Fruit fly (Drosophila melanogaster) whole organism, embryonic: ENCODE measurements around the gene CG32032.

Experiments used
- Abd-B ChIP-seq: fragments of 200-800 bp; sonication (Bioruptor generic); optimal IDR thresholded peaks from 2 replicates; lab custom pipeline; 2018; ENCODE audit warnings: missing biosample characterization, mild to moderate bottlenecking, missing genetic modification characterization, moderate library complexity
- CG1024 ChIP-seq: fragments of 200-800 bp; sonication (Bioruptor generic); IDR thresholded peaks from 2 replicates; pipeline ENCODE4 v1.3.6; 2022; ENCODE audit warnings: missing biosample characterization, missing genetic modification characterization
- CG11504 ChIP-seq: fragments of 200-800 bp; sonication (Bioruptor generic); optimal IDR thresholded peaks from 3 replicates; lab custom pipeline; 2019; ENCODE audit warnings: missing biosample characterization, mild to moderate bottlenecking, missing genetic modification characterization, moderate library complexity
- CG13424 ChIP-seq: fragments of 200-800 bp; sonication (Bioruptor generic); optimal IDR thresholded peaks from 2 replicates; lab custom pipeline; 2019; ENCODE audit warnings: missing biosample characterization, mild to moderate bottlenecking, missing genetic modification characterization, moderate library complexity
- CG14014 ChIP-seq: fragments of 200-800 bp; sonication (Bioruptor generic); IDR thresholded peaks from 2 replicates; pipeline ENCODE4 v1.3.6; 2022; ENCODE audit warnings: missing biosample characterization, missing genetic modification characterization
- CG14860 ChIP-seq: fragments of 200-800 bp; sonication (Bioruptor generic); IDR thresholded peaks from 3 replicates; pipeline ENCODE4 v1.3.6; 2022; ENCODE audit warnings: missing biosample characterization, missing genetic modification characterization; ENCODE audit not compliant: partially characterized antibody
- CG15479 ChIP-seq: fragments of 200-800 bp; sonication (Bioruptor generic); optimal IDR thresholded peaks from 3 replicates; lab custom pipeline; 2019; ENCODE audit warnings: missing biosample characterization, mild to moderate bottlenecking, missing genetic modification characterization, moderate library complexity
- CG15514 ChIP-seq: fragments of 200-800 bp; sonication (Bioruptor generic); optimal IDR thresholded peaks from 3 replicates; lab custom pipeline; 2017; ENCODE audit warnings: missing biosample characterization, missing genetic modification characterization, mild to moderate bottlenecking, moderate library complexity, missing genetic modification reagents
- CG17359 ChIP-seq: fragments of 200-800 bp; sonication (Bioruptor generic); optimal IDR thresholded peaks from 3 replicates; lab custom pipeline; 2018; ENCODE audit warnings: missing biosample characterization, mild to moderate bottlenecking, missing genetic modification characterization, moderate library complexity
- CG17612 ChIP-seq: fragments of 200-800 bp; sonication (Bioruptor generic); IDR thresholded peaks from 2 replicates; pipeline ENCODE4 v1.3.6; 2022; ENCODE audit warnings: missing biosample characterization, missing genetic modification characterization
- CG17802 ChIP-seq: fragments of 200-800 bp; sonication (Bioruptor generic); optimal IDR thresholded peaks from 2 replicates; lab custom pipeline; 2018; ENCODE audit warnings: missing biosample characterization, mild to moderate bottlenecking, missing genetic modification characterization, moderate library complexity
- CG18764 ChIP-seq: fragments of 200-800 bp; sonication (Bioruptor generic); optimal IDR thresholded peaks from 3 replicates; lab custom pipeline; 2016; ENCODE audit warnings: missing biosample characterization, missing genetic modification characterization
- CG30020 ChIP-seq: fragments of 200-800 bp; optimal IDR thresholded peaks from 2 replicates; lab custom pipeline; 2019; ENCODE audit warnings: missing biosample characterization, mild to moderate bottlenecking, missing genetic modification characterization, moderate library complexity
- CG3163 ChIP-seq: fragments of 200-800 bp; sonication (Bioruptor generic); optimal IDR thresholded peaks from 3 replicates; lab custom pipeline; 2016; ENCODE audit warnings: missing biosample characterization, missing genetic modification characterization
- CG32767 ChIP-seq: fragments of 200-800 bp; sonication (Bioruptor generic); IDR thresholded peaks from 2 replicates; pipeline ENCODE4 v1.3.6; 2022; ENCODE audit warnings: missing biosample characterization, missing genetic modification characterization
- CG43689 ChIP-seq: fragments of 200-800 bp; sonication (Bioruptor generic); IDR thresholded peaks from 2 replicates; pipeline ENCODE4 v1.3.6; 2022; ENCODE audit warnings: missing biosample characterization, missing genetic modification characterization
- CG6254 ChIP-seq: fragments of 200-800 bp; sonication (Bioruptor generic); optimal IDR thresholded peaks from 3 replicates; lab custom pipeline; 2017; ENCODE audit warnings: mild to moderate bottlenecking, missing biosample characterization, missing genetic modification reagents, missing genetic modification characterization
- CG6683 ChIP-seq: fragments of 200-800 bp; sonication (Bioruptor generic); optimal IDR thresholded peaks from 2 replicates; lab custom pipeline; 2017; ENCODE audit warnings: missing biosample characterization, mild to moderate bottlenecking, missing genetic modification characterization, missing genetic modification reagents
- CG8281 ChIP-seq: fragments of 200-800 bp; sonication (Bioruptor generic); optimal IDR thresholded peaks from 2 replicates; lab custom pipeline; 2018; ENCODE audit warnings: missing biosample characterization, mild to moderate bottlenecking, missing genetic modification characterization, moderate library complexity
- CG8944 ChIP-seq: fragments of 200-800 bp; sonication (Bioruptor generic); optimal IDR thresholded peaks from 3 replicates; lab custom pipeline; 2016; ENCODE audit warnings: missing biosample characterization, missing genetic modification characterization
- CTCF ChIP-seq: fragments of 200-800 bp; sonication (Bioruptor generic); optimal IDR thresholded peaks from 2 replicates; lab custom pipeline; 2017; ENCODE audit warnings: missing biosample characterization, mild to moderate bottlenecking, missing genetic modification characterization, moderate library complexity
- Doc3 ChIP-seq: fragments of 200-800 bp; sonication (Bioruptor generic); IDR thresholded peaks from 3 replicates; pipeline ENCODE4 v1.3.6; 2022; ENCODE audit warnings: missing biosample characterization, missing genetic modification characterization; ENCODE audit not compliant: partially characterized antibody
- Dref ChIP-seq: fragments of 200-800 bp; sonication (Bioruptor generic); IDR thresholded peaks from 2 replicates; pipeline ENCODE4 v1.3.6; 2022; ENCODE audit warnings: missing biosample characterization, missing genetic modification characterization
- Hey ChIP-seq: fragments of 200-800 bp; sonication (Bioruptor generic); optimal IDR thresholded peaks from 3 replicates; lab custom pipeline; 2018; ENCODE audit warnings: missing biosample characterization, mild to moderate bottlenecking, missing genetic modification characterization
- HmgZ ChIP-seq: fragments of 200-800 bp; sonication (Bioruptor generic); optimal IDR thresholded peaks from 2 replicates; lab custom pipeline; 2018; ENCODE audit warnings: missing biosample characterization, mild to moderate bottlenecking, missing genetic modification characterization
- Jarid2 ChIP-seq: fragments of 200-800 bp; sonication (Bioruptor generic); optimal IDR thresholded peaks from 3 replicates; lab custom pipeline; 2017; ENCODE audit warnings: mild to moderate bottlenecking, missing biosample characterization, missing genetic modification reagents, missing genetic modification characterization
- Med ChIP-seq: fragments of 200-800 bp; sonication (Bioruptor generic); peaks from one replicate; lab custom pipeline; 2016; ENCODE audit warnings: missing biosample characterization, missing genetic modification characterization, mild to moderate bottlenecking, inconsistent platforms, moderate library complexity
- NfI ChIP-seq: fragments of 200-800 bp; sonication (Bioruptor generic); optimal IDR thresholded peaks from 3 replicates; lab custom pipeline; 2018; ENCODE audit warnings: missing biosample characterization, mild to moderate bottlenecking, missing genetic modification characterization, moderate library complexity
- Oaz ChIP-seq: fragments of 200-800 bp; sonication (Bioruptor generic); IDR thresholded peaks from 2 replicates; pipeline ENCODE4 v1.3.6; 2022; ENCODE audit warnings: missing biosample characterization, missing genetic modification characterization
- Ptx1 ChIP-seq: fragments of 200-800 bp; sonication (Bioruptor generic); IDR thresholded peaks from 2 replicates; pipeline ENCODE4 v1.3.6; 2022; ENCODE audit warnings: missing biosample characterization, missing genetic modification characterization
- Side ChIP-seq: fragments of 200-800 bp; sonication (Bioruptor generic); optimal IDR thresholded peaks from 2 replicates; lab custom pipeline; 2016; ENCODE audit warnings: missing biosample characterization, missing genetic modification characterization
- Sin3A ChIP-seq: fragments of >200 bp; optimal IDR thresholded peaks from 2 replicates; lab custom pipeline; 2018
- bcd ChIP-seq: fragments of 200-800 bp; sonication (Bioruptor generic); optimal IDR thresholded peaks from 2 replicates; lab custom pipeline; 2017; ENCODE audit warnings: missing biosample characterization, mild to moderate bottlenecking, missing genetic modification characterization
- crp ChIP-seq, 2 experiments: fragments of 200-800 bp; sonication (Bioruptor generic); optimal IDR thresholded peaks; 2 replicates in 1 of 2; 3 replicates in 1 of 2; lab custom pipeline; 2017; ENCODE audit warnings: missing biosample characterization in 2 of 2, missing genetic modification characterization in 2 of 2, mild to moderate bottlenecking in 1 of 2, moderate library complexity in 1 of 2
- esg ChIP-seq: fragments of 200-800 bp; sonication (Bioruptor generic); conservative IDR thresholded peaks from 2 replicates; pipeline ENCODE4 v1.3.6; 2022; ENCODE audit warnings: missing biosample characterization, missing genetic modification characterization
- exex ChIP-seq: fragments of 200-800 bp; sonication (Bioruptor generic); optimal IDR thresholded peaks from 4 replicates; lab custom pipeline; 2018; ENCODE audit warnings: missing biosample characterization, mild to moderate bottlenecking, missing genetic modification characterization, moderate library complexity
- fd64A ChIP-seq: fragments of 200-800 bp; sonication (Bioruptor generic); optimal IDR thresholded peaks from 3 replicates; lab custom pipeline; 2018; ENCODE audit warnings: missing biosample characterization, mild to moderate bottlenecking, missing genetic modification characterization
- gfzf ChIP-seq: fragments of 200-800 bp; sonication (Bioruptor generic); optimal IDR thresholded peaks from 2 replicates; lab custom pipeline; 2016; ENCODE audit warnings: missing biosample characterization, mild to moderate bottlenecking, missing genetic modification characterization, moderate library complexity
- jumu ChIP-seq: fragments of 200-800 bp; sonication (Bioruptor generic); optimal IDR thresholded peaks from 3 replicates; lab custom pipeline; 2016; ENCODE audit warnings: missing biosample characterization, missing genetic modification characterization
- klu ChIP-seq: fragments of 200-800 bp; sonication (Bioruptor generic); IDR thresholded peaks from 2 replicates; pipeline ENCODE4 v1.3.6; 2022; ENCODE audit warnings: missing biosample characterization, missing genetic modification characterization
- kni ChIP-seq: fragments of 200-800 bp; sonication (Bioruptor generic); optimal IDR thresholded peaks from 3 replicates; lab custom pipeline; 2017; ENCODE audit warnings: mild to moderate bottlenecking, missing biosample characterization, missing genetic modification reagents, missing genetic modification characterization
- lab ChIP-seq: fragments of 200-800 bp; sonication (Bioruptor generic); optimal IDR thresholded peaks from 3 replicates; lab custom pipeline; 2017; ENCODE audit warnings: missing biosample characterization, missing genetic modification characterization, mild to moderate bottlenecking, moderate library complexity, missing genetic modification reagents
- psq ChIP-seq: fragments of 200-800 bp; sonication (Bioruptor generic); optimal IDR thresholded peaks from 2 replicates; lab custom pipeline; 2017; ENCODE audit warnings: missing biosample characterization, missing genetic modification characterization
- pum ChIP-seq: fragments of 200-800 bp; sonication (Bioruptor generic); optimal IDR thresholded peaks from 2 replicates; lab custom pipeline; 2016; ENCODE audit warnings: missing biosample characterization, missing genetic modification characterization
- row ChIP-seq: fragments of 200-800 bp; sonication (Bioruptor generic); IDR thresholded peaks from 3 replicates; pipeline ENCODE4 v1.3.6; 2022; ENCODE audit warnings: missing biosample characterization, missing genetic modification characterization
- sens ChIP-seq: fragments of 200-800 bp; sonication (Bioruptor generic); peaks from one replicate; lab custom pipeline; 2016; ENCODE audit warnings: missing biosample characterization, missing genetic modification characterization
- slou ChIP-seq: fragments of 200-800 bp; sonication (Bioruptor generic); optimal IDR thresholded peaks from 3 replicates; lab custom pipeline; 2016; ENCODE audit warnings: missing biosample characterization, missing genetic modification characterization
- sr ChIP-seq: fragments of 200-800 bp; sonication (Bioruptor generic); IDR thresholded peaks from 3 replicates; pipeline ENCODE4 v1.3.6; 2022; ENCODE audit warnings: missing biosample characterization, missing genetic modification characterization
- tll ChIP-seq, 2 experiments: fragments of 200-800 bp in 1 of 2; fragments of >200 bp in 1 of 2; sonication (Bioruptor generic) in 1 of 2; optimal IDR thresholded peaks; 2 replicates each; lab custom pipeline; 2017 to 2019; ENCODE audit warnings: missing biosample characterization in 2 of 2, missing genetic modification characterization in 2 of 2, mild to moderate bottlenecking in 1 of 2, moderate library complexity in 1 of 2
- tna ChIP-seq: fragments of 200-800 bp; sonication (Bioruptor generic); IDR thresholded peaks from 2 replicates; pipeline ENCODE4 v1.3.6; 2022; ENCODE audit warnings: missing biosample characterization, missing genetic modification characterization; ENCODE audit not compliant: partially characterized antibody
- vfl ChIP-seq: fragments of 200-800 bp; sonication (Bioruptor generic); optimal IDR thresholded peaks from 2 replicates; lab custom pipeline; 2016; ENCODE audit warnings: missing biosample characterization, missing genetic modification characterization
- wor ChIP-seq: fragments of 200-800 bp; sonication (Bioruptor generic); IDR thresholded peaks from 2 replicates; pipeline ENCODE4 v1.3.6; 2022; ENCODE audit warnings: missing biosample characterization, missing genetic modification characterization

Gene CG32032

DNA sequence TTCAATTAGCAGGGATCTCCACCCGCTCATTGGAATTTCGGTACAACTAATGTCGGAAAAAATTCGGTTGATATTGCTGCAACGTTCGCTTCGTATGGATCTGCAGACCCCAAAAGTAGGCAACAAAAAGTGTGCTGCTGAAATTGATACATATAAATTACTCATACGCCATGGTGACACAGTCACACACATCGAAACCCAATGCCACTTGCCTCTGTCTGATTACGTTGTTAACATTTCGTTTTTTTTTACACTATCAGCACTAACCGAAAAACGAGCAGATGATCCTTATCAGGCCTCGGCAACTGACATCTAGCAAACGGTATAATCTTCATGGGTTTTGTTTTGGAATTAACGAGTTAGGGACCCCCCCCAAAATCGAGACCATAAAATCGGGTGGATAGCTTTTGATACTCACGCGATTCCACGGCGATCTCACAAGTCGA, 2.1 kb downstream of the CG32032 start (continued):
- TF ChIP-seq CTCF (GFP tag; lab: Kevin White, UChicago) (peak; percentile 61), CG43689 (no peak), CG17802 (tag; lab: Kevin White, UChicago) (no peak), tna (GFP tag; lab: Robert Waterston, UW) (no peak), psq (GFP tag; lab: Kevin White, UChicago) (no peak), klu (GFP tag; lab: Robert Waterston, UW) (no peak), CG8944 (GFP tag; lab: Kevin White, UChicago) (no peak), lab (GFP tag; lab: Kevin White, UChicago) (no peak), fd64A (no peak), esg (GFP tag; lab: Robert Waterston, UW) (no peak), CG13424 (tag; lab: Kevin White, UChicago) (no peak), Oaz (GFP tag; lab: Robert Waterston, UW) (no peak), sens (GFP tag; lab: Kevin White, UChicago) (peak; percentile 11), CG32767 (GFP tag; lab: Robert Waterston, UW) (no peak), CG17359 (tag; lab: Kevin White, UChicago) (no peak), Jarid2 (no peak), CG8281 (tag; lab: Kevin White, UChicago) (no peak), crp (GFP tag; optimal IDR thresholded peaks at IDR 0.05; lab: Kevin White, UChicago) (no peak), CG30020 (tag; lab: Kevin White, UChicago) (no peak), CG6254 (GFP tag; lab: Kevin White, UChicago) (no peak), CG18764 (no peak), kni (GFP tag; lab: Kevin White, UChicago) (no peak), CG14860 (no peak), CG11504 (tag; lab: Kevin White, UChicago) (no peak), gfzf (GFP tag; lab: Kevin White, UChicago) (no peak), pum (no peak), Ptx1 (GFP tag; lab: Robert Waterston, UW) (no peak), CG14014 (GFP tag; lab: Robert Waterston, UW) (no peak), CG1024 (GFP tag; lab: Robert Waterston, UW) (no peak), jumu (GFP tag; lab: Kevin White, UChicago) (no peak), HmgZ (peak; percentile 79), Side (no peak), exex (peak; percentile 52), wor (GFP tag; lab: Robert Waterston, UW) (no peak), NfI (no peak), Med (GFP tag; lab: Kevin White, UChicago) (peak; percentile 37), CG15514 (peak; percentile 29), CG17612 (GFP tag; lab: Robert Waterston, UW) (no peak), Sin3A (lab: Kevin White, UChicago) (no peak), Doc3 (GFP tag; lab: Robert Waterston, UW) (no peak), slou (no peak), CG15479 (GFP tag; lab: Kevin White, UChicago) (no peak), CG3163 (no peak), sr (GFP tag; lab: Robert Waterston, UW) (no peak), Dref (GFP tag; lab: Robert Waterston, UW) (no peak), row (no peak; the same call in 2 of the 3 replicates), Hey (tag; lab: Kevin White, UChicago) (peak; percentile 96), Abd-B (GFP tag; lab: Kevin White, UChicago) (no peak), CG6683 (GFP tag; lab: Kevin White, UChicago) (no peak), vfl (GFP tag; lab: Kevin White, UChicago) (no peak), bcd (no peak), tll (GFP tag; optimal IDR thresholded peaks at IDR 0.05; lab: Kevin White, UChicago) (no peak)
